Worm (Caenorhabditis elegans) whole organism, L4 larva: Measurements from ENCODE around the gene esyt-2.

Source experiments
- R02D3.7 ChIP-seq: fragments of 150-350 bp; sonication (generic microtip); optimal IDR thresholded peaks from 3 replicates; lab custom pipeline; 2014; ENCODE audit warnings: missing biosample characterization, missing genetic modification characterization
- aly-2 ChIP-seq: sonication (generic microtip); optimal IDR thresholded peaks from 2 replicates; lab custom pipeline; 2018; ENCODE audit warnings: missing biosample characterization, missing genetic modification characterization
- ama-1 ChIP-seq: fragments of 150-350 bp; optimal IDR thresholded peaks from 2 replicates; lab custom pipeline; 2014; ENCODE audit warnings: inconsistent platforms, mixed read lengths
- ceh-44 ChIP-seq: fragments of 200-800 bp; sonication (Bioruptor generic); IDR thresholded peaks from 2 replicates; pipeline ENCODE4 v1.3.6; 2022; ENCODE audit warnings: missing genetic modification reagents, missing genetic modification characterization, missing compliant biosample characterization
- cey-2 ChIP-seq: sonication (generic microtip); optimal IDR thresholded peaks from 3 replicates; lab custom pipeline; 2017; ENCODE audit warnings: missing genetic modification characterization, mild to moderate bottlenecking, missing compliant biosample characterization, antibody characterized with exemption, borderline replicate concordance; ENCODE audit not compliant: insufficient read depth
- fos-1 ChIP-seq: fragments of 150-350 bp; optimal IDR thresholded peaks from 2 replicates; lab custom pipeline; 2014; ENCODE audit warnings: missing biosample characterization, missing genetic modification characterization
- hlh-30 ChIP-seq: sonication (generic microtip); optimal IDR thresholded peaks from 2 replicates; lab custom pipeline; 2017; ENCODE audit warnings: antibody characterized with exemption, mild to moderate bottlenecking, missing genetic modification characterization, missing compliant biosample characterization; ENCODE audit not compliant: insufficient read depth
- lin-1 ChIP-seq: fragments of 200-800 bp; sonication (Bioruptor generic); IDR thresholded peaks from 2 replicates; pipeline ENCODE4 v1.3.6; 2022; ENCODE audit warnings: missing genetic modification reagents, missing genetic modification characterization, missing compliant biosample characterization
- lin-15B ChIP-seq: fragments of 150-350 bp; sonication (generic microtip); optimal IDR thresholded peaks from 3 replicates; lab custom pipeline; 2014; ENCODE audit warnings: missing biosample characterization, missing genetic modification characterization
- lin-39 ChIP-seq: fragments of 150-350 bp; optimal IDR thresholded peaks from 2 replicates; lab custom pipeline; 2014; ENCODE audit warnings: missing biosample characterization, missing genetic modification reagents, missing genetic modification characterization
- nhr-102 ChIP-seq: sonication (generic microtip); optimal IDR thresholded peaks from 2 replicates; lab custom pipeline; 2016; ENCODE audit warnings: mild to moderate bottlenecking, missing genetic modification characterization, moderate library complexity, missing compliant biosample characterization
- nhr-237 ChIP-seq: sonication (generic microtip); optimal IDR thresholded peaks from 2 replicates; lab custom pipeline; 2017; ENCODE audit warnings: missing biosample characterization, missing genetic modification characterization
- nhr-25 ChIP-seq: sonication (generic microtip); optimal IDR thresholded peaks from 2 replicates; lab custom pipeline; 2017; ENCODE audit warnings: missing genetic modification characterization, mild to moderate bottlenecking, missing compliant biosample characterization, antibody characterized with exemption, moderate library complexity, borderline replicate concordance; ENCODE audit not compliant: insufficient read depth

ce11 chrIII:6258262-6258661 is 27.5 kb upstream of the esyt-2 start, which contains the start of gene srg-1:
- TF ChIP-seq lin-1 (GFP tag; lab: Robert Waterston, UW) (no peak), lin-39 (tag; lab: Kevin White, UChicago) (no peak), ama-1 (no peak), aly-2 (no peak), cey-2 (tag; lab: Kevin White, UChicago) (no peak), nhr-25 (tag; lab: Kevin White, UChicago) (no peak), fos-1 (no peak), ceh-44 (GFP tag; lab: Robert Waterston, UW) (no peak), R02D3.7 (tag; lab: Kevin White, UChicago) (no peak), nhr-237 (tag; lab: Kevin White, UChicago) (no peak), hlh-30 (tag; lab: Kevin White, UChicago) (no peak), lin-15B (no peak), nhr-102 (tag; lab: Kevin White, UChicago) (no peak)
